Fruit fly (Drosophila melanogaster) whole organism, prepupa: ENCODE measurements around the gene dco.

Experiments used
- CG11762 ChIP-seq: fragments of 200-800 bp; sonication (Bioruptor generic); optimal IDR thresholded peaks from 3 replicates; lab custom pipeline; 2016; ENCODE audit warnings: missing biosample characterization, missing genetic modification characterization; ENCODE audit not compliant: insufficient read depth
- CG11902 ChIP-seq: fragments of 200-800 bp; sonication (Bioruptor generic); optimal IDR thresholded peaks from 3 replicates; lab custom pipeline; 2016; ENCODE audit warnings: missing biosample characterization, missing genetic modification characterization
- CG1621 ChIP-seq: fragments of 200-800 bp; sonication (Bioruptor generic); optimal IDR thresholded peaks from 3 replicates; lab custom pipeline; 2018; ENCODE audit warnings: missing biosample characterization, mild to moderate bottlenecking, missing genetic modification characterization
- CG16779 ChIP-seq: fragments of 200-800 bp; sonication (Bioruptor generic); optimal IDR thresholded peaks from 3 replicates; lab custom pipeline; 2017; ENCODE audit warnings: missing biosample characterization, mild to moderate bottlenecking, missing genetic modification characterization
- CG3032 ChIP-seq: fragments of 200-800 bp; optimal IDR thresholded peaks from 2 replicates; lab custom pipeline; 2019; ENCODE audit warnings: missing biosample characterization, mild to moderate bottlenecking, missing genetic modification characterization, moderate library complexity
- CG31627 ChIP-seq: fragments of 200-800 bp; sonication (Bioruptor generic); optimal IDR thresholded peaks from 3 replicates; lab custom pipeline; 2016; ENCODE audit warnings: missing biosample characterization, missing genetic modification characterization
- CG32006 ChIP-seq: fragments of 200-800 bp; sonication (Bioruptor generic); optimal IDR thresholded peaks from 3 replicates; lab custom pipeline; 2017; ENCODE audit warnings: missing biosample characterization, mild to moderate bottlenecking, missing genetic modification characterization
- CG3919 ChIP-seq: fragments of 200-800 bp; sonication (Bioruptor generic); optimal IDR thresholded peaks from 3 replicates; lab custom pipeline; 2016; ENCODE audit warnings: missing biosample characterization, missing genetic modification characterization
- CG4318 ChIP-seq: fragments of 200-800 bp; sonication (Bioruptor generic); optimal IDR thresholded peaks from 3 replicates; lab custom pipeline; 2017; ENCODE audit warnings: missing biosample characterization, mild to moderate bottlenecking, missing genetic modification characterization
- CG6163 ChIP-seq: fragments of 200-800 bp; sonication (Bioruptor generic); IDR thresholded peaks from 3 replicates; pipeline ENCODE4 v1.3.6; 2022; ENCODE audit warnings: missing biosample characterization, missing genetic modification characterization
- CG6808 ChIP-seq: fragments of 200-800 bp; sonication (Bioruptor generic); optimal IDR thresholded peaks from 3 replicates; lab custom pipeline; 2017; ENCODE audit warnings: missing biosample characterization, missing genetic modification characterization, mild to moderate bottlenecking, moderate library complexity, missing genetic modification reagents
- CG6854 ChIP-seq: fragments of 200-800 bp; sonication (Bioruptor generic); optimal IDR thresholded peaks from 2 replicates; lab custom pipeline; 2017; ENCODE audit warnings: missing biosample characterization, mild to moderate bottlenecking, missing genetic modification characterization
- CG8319 ChIP-seq: fragments of 200-800 bp; sonication (Bioruptor generic); optimal IDR thresholded peaks from 3 replicates; lab custom pipeline; 2016; ENCODE audit warnings: missing biosample characterization, missing genetic modification characterization
- Eip75B ChIP-seq: fragments of 200-800 bp; sonication (Bioruptor generic); optimal IDR thresholded peaks from 3 replicates; lab custom pipeline; 2016; ENCODE audit warnings: missing biosample characterization, missing genetic modification characterization
- Eip93F ChIP-seq: fragments of 200-800 bp; sonication (Bioruptor generic); optimal IDR thresholded peaks from 2 replicates; lab custom pipeline; 2016; ENCODE audit warnings: missing biosample characterization, mild to moderate bottlenecking, missing genetic modification characterization
- Ets21C ChIP-seq: fragments of 200-800 bp; sonication (Bioruptor generic); optimal IDR thresholded peaks from 3 replicates; lab custom pipeline; 2016; ENCODE audit warnings: missing biosample characterization, missing genetic modification characterization
- Gug ChIP-seq: fragments of 200-800 bp; sonication (Bioruptor generic); IDR thresholded peaks from 2 replicates; pipeline ENCODE4 v1.3.6; 2022; ENCODE audit warnings: missing biosample characterization, missing genetic modification characterization
- Hr38 ChIP-seq: sonication (Bioruptor generic); optimal IDR thresholded peaks from 2 replicates; lab custom pipeline; 2016; ENCODE audit warnings: missing biosample characterization, missing genetic modification characterization
- Hr39 ChIP-seq: fragments of 200-800 bp; sonication (Bioruptor generic); optimal IDR thresholded peaks from 2 replicates; lab custom pipeline; 2016; ENCODE audit warnings: missing biosample characterization, missing genetic modification characterization
- Hr4 ChIP-seq: fragments of 200-800 bp; sonication (Bioruptor generic); optimal IDR thresholded peaks from 3 replicates; lab custom pipeline; 2016; ENCODE audit warnings: missing biosample characterization, missing genetic modification characterization
- Lpt ChIP-seq: fragments of 200-800 bp; sonication (Bioruptor generic); optimal IDR thresholded peaks from 3 replicates; lab custom pipeline; 2016; ENCODE audit warnings: missing biosample characterization, missing genetic modification characterization
- Met ChIP-seq: fragments of 200-800 bp; sonication (Bioruptor generic); optimal IDR thresholded peaks from 3 replicates; lab custom pipeline; 2016; ENCODE audit warnings: missing biosample characterization, missing genetic modification characterization
- Smox ChIP-seq: fragments of 200-800 bp; sonication (Bioruptor generic); optimal IDR thresholded peaks from 3 replicates; lab custom pipeline; 2016; ENCODE audit warnings: missing biosample characterization, missing genetic modification characterization
- Sox14 ChIP-seq: fragments of 200-800 bp; sonication (Bioruptor generic); optimal IDR thresholded peaks from 3 replicates; lab custom pipeline; 2016; ENCODE audit warnings: missing biosample characterization, missing genetic modification characterization
- Sox15 ChIP-seq: fragments of 200-800 bp; sonication (Bioruptor generic); optimal IDR thresholded peaks from 3 replicates; lab custom pipeline; 2016; ENCODE audit warnings: missing biosample characterization, missing genetic modification characterization
- achi ChIP-seq: fragments of 200-800 bp; sonication (Bioruptor generic); optimal IDR thresholded peaks from 3 replicates; lab custom pipeline; 2016; ENCODE audit warnings: missing biosample characterization, missing genetic modification characterization
- acj6 ChIP-seq: fragments of 200-800 bp; sonication (Bioruptor generic); optimal IDR thresholded peaks from 3 replicates; lab custom pipeline; 2016; ENCODE audit warnings: missing biosample characterization, missing genetic modification characterization
- cyc ChIP-seq: fragments of 200-800 bp; sonication (Bioruptor generic); optimal IDR thresholded peaks from 3 replicates; lab custom pipeline; 2016; ENCODE audit warnings: missing biosample characterization, missing genetic modification characterization
- dac ChIP-seq: fragments of 200-800 bp; sonication (Bioruptor generic); optimal IDR thresholded peaks from 2 replicates; lab custom pipeline; 2017; ENCODE audit warnings: missing biosample characterization, mild to moderate bottlenecking, missing genetic modification characterization
- esn ChIP-seq: fragments of 200-800 bp; sonication (Bioruptor generic); optimal IDR thresholded peaks from 2 replicates; lab custom pipeline; 2016; ENCODE audit warnings: missing biosample characterization, mild to moderate bottlenecking, missing genetic modification characterization, moderate library complexity
- fd59A ChIP-seq: fragments of 200-800 bp; sonication (Bioruptor generic); optimal IDR thresholded peaks from 2 replicates; lab custom pipeline; 2017; ENCODE audit warnings: missing biosample characterization, mild to moderate bottlenecking, missing genetic modification characterization, missing genetic modification reagents
- fkh ChIP-seq: fragments of 200-800 bp; sonication (Bioruptor generic); optimal IDR thresholded peaks from 3 replicates; lab custom pipeline; 2017; ENCODE audit warnings: missing biosample characterization, mild to moderate bottlenecking, missing genetic modification characterization, moderate library complexity
- lz ChIP-seq: fragments of 200-800 bp; sonication (Bioruptor generic); optimal IDR thresholded peaks from 3 replicates; lab custom pipeline; 2016; ENCODE audit warnings: missing biosample characterization, missing genetic modification characterization
- pdm3 ChIP-seq: fragments of 200-800 bp; sonication (Bioruptor generic); optimal IDR thresholded peaks from 3 replicates; lab custom pipeline; 2016; ENCODE audit warnings: missing biosample characterization, missing genetic modification characterization
- salr ChIP-seq, 2 experiments: fragments of 200-800 bp; sonication (Bioruptor generic); optimal IDR thresholded peaks; 3 replicates each; lab custom pipeline; 2016 to 2018; ENCODE audit warnings: missing biosample characterization in 2 of 2, missing genetic modification characterization in 2 of 2, mild to moderate bottlenecking in 1 of 2
- spab ChIP-seq: fragments of 200-800 bp; sonication (Bioruptor generic); optimal IDR thresholded peaks from 2 replicates; lab custom pipeline; 2017; ENCODE audit warnings: missing biosample characterization, mild to moderate bottlenecking, missing genetic modification characterization, missing genetic modification reagents
- svp ChIP-seq: fragments of 200-800 bp; sonication (Bioruptor generic); peaks from one replicate; lab custom pipeline; 2016; ENCODE audit warnings: missing biosample characterization, missing genetic modification characterization
- topi ChIP-seq: fragments of 200-800 bp; sonication (Bioruptor generic); optimal IDR thresholded peaks from 3 replicates; lab custom pipeline; 2016; ENCODE audit warnings: missing biosample characterization, missing genetic modification characterization

The dco gene

dm6 chr3R:31060708-31061625 lies at the start of gene dco:
TSS of gene dco (minus strand) at chr3R:31061210.
- TF ChIP-seq salr (GFP tag; optimal IDR thresholded peaks at IDR 0.05; lab: Kevin White, UChicago) = peak in 1 of 2 experiments; percentile 42
- TF ChIP-seq svp (GFP tag; lab: Kevin White, UChicago) = peak; percentile 80
- TF ChIP-seq Sox14 = peak; percentile 54
- no peak for TF ChIP-seq Lpt (GFP tag; lab: Kevin White, UChicago)
- peak; percentile 81 for TF ChIP-seq CG31627 (GFP tag; lab: Kevin White, UChicago)
- peak; percentile 92 for TF ChIP-seq cyc
- TF ChIP-seq Smox = peak; percentile 5
- no peak for TF ChIP-seq Hr38 (GFP tag; lab: Kevin White, UChicago)
- TF ChIP-seq spab (GFP tag; lab: Kevin White, UChicago) = no peak
- peak; percentile 60 for TF ChIP-seq CG11902 (GFP tag; lab: Kevin White, UChicago)
- TF ChIP-seq Hr39 (GFP tag; lab: Kevin White, UChicago) = peak; percentile 72
- no peak for TF ChIP-seq fkh (GFP tag; lab: Kevin White, UChicago)
- peak; percentile 47 for TF ChIP-seq pdm3 (GFP tag; lab: Kevin White, UChicago)
- TF ChIP-seq CG4318 (GFP tag; lab: Kevin White, UChicago) = no peak
- peak; percentile 32 for TF ChIP-seq CG3032 (tag; lab: Kevin White, UChicago)
- TF ChIP-seq CG11762 = no peak
- TF ChIP-seq Eip75B = peak; percentile 16
- peak; percentile 1 for TF ChIP-seq CG6808
- TF ChIP-seq Ets21C = peak; percentile 14
- TF ChIP-seq acj6 = peak; percentile 18
- TF ChIP-seq topi (GFP tag; lab: Kevin White, UChicago) = peak; percentile 32
- TF ChIP-seq CG3919 = peak; percentile 74
- TF ChIP-seq CG32006 (GFP tag; lab: Kevin White, UChicago) = no peak
- no peak for TF ChIP-seq fd59A
- TF ChIP-seq lz (GFP tag; lab: Kevin White, UChicago) = peak; percentile 71
- TF ChIP-seq CG6854 (GFP tag; lab: Kevin White, UChicago) = no peak
- TF ChIP-seq Hr4 (GFP tag; lab: Kevin White, UChicago) = peak; percentile 32
- peak; percentile 46 for TF ChIP-seq Met (GFP tag; lab: Kevin White, UChicago)
- peak; percentile 1 for TF ChIP-seq achi (GFP tag; lab: Kevin White, UChicago)
- TF ChIP-seq Sox15 (GFP tag; lab: Kevin White, UChicago) = peak; percentile 4
- TF ChIP-seq esn (GFP tag; lab: Kevin White, UChicago) = peak; percentile 51

dm6 chr3R:31109126-31109525 lies 48.1 kb upstream of the dco start, which contains the start of gene Mayo:
TSS of gene Mayo (minus strand) at chr3R:31109191.
- TF ChIP-seq fkh (GFP tag; lab: Kevin White, UChicago) (peak; percentile 66), esn (GFP tag; lab: Kevin White, UChicago) (no peak)

dm6 chr3R:31101069-31101468 lies 40.1 kb upstream of the dco start, which contains the start of gene CG15553:
TSS of gene CG15553 (minus strand) at chr3R:31101169.
- TF ChIP-seq Hr38 (GFP tag; lab: Kevin White, UChicago) (no peak), CG1621 (no peak), CG8319 (GFP tag; lab: Kevin White, UChicago) (no peak), Hr4 (GFP tag; lab: Kevin White, UChicago) (no peak), CG6808 (no peak), CG6163 (GFP tag; lab: Robert Waterston, UW) (no peak), salr (GFP tag; optimal IDR thresholded peaks at IDR 0.05; lab: Kevin White, UChicago) (no peak), lz (GFP tag; lab: Kevin White, UChicago) (no peak), dac (GFP tag; lab: Kevin White, UChicago) (no peak), CG16779 (tag; lab: Kevin White, UChicago) (no peak), Gug (GFP tag; lab: Robert Waterston, UW) (no peak), Eip93F (GFP tag; lab: Kevin White, UChicago) (no peak)
